Fruit fly (Drosophila melanogaster) whole organism, embryonic: ENCODE measurements around the gene CG4020.

Source experiments
- Adf1 ChIP-seq: fragments of 200-800 bp; sonication (Bioruptor generic); IDR thresholded peaks from 2 replicates; pipeline ENCODE4 v1.3.6; 2022; ENCODE audit warnings: missing biosample characterization, missing genetic modification characterization
- Bgb ChIP-seq: fragments of 200-800 bp; sonication (Bioruptor generic); IDR thresholded peaks from 2 replicates; pipeline ENCODE4 v1.3.6; 2022; ENCODE audit warnings: missing biosample characterization, missing genetic modification characterization; ENCODE audit not compliant: partially characterized antibody
- CG10321 ChIP-seq: fragments of 200-800 bp; sonication (Bioruptor generic); IDR thresholded peaks from 2 replicates; pipeline ENCODE4 v1.3.6; 2022; ENCODE audit warnings: missing biosample characterization, missing genetic modification characterization
- CG12236 ChIP-seq: fragments of 200-800 bp; sonication (Bioruptor generic); optimal IDR thresholded peaks from 2 replicates; lab custom pipeline; 2016; ENCODE audit warnings: missing biosample characterization, missing genetic modification characterization
- CG13296 ChIP-seq: fragments of 200-800 bp; sonication (Bioruptor generic); optimal IDR thresholded peaks from 3 replicates; lab custom pipeline; 2018; ENCODE audit warnings: missing biosample characterization, mild to moderate bottlenecking, missing genetic modification characterization
- CG16779 ChIP-seq: fragments of 200-800 bp; sonication (Bioruptor generic); IDR thresholded peaks from 2 replicates; pipeline ENCODE4 v1.3.6; 2022; ENCODE audit warnings: missing biosample characterization, missing genetic modification characterization
- CG17186 ChIP-seq: fragments of 200-800 bp; sonication (Bioruptor generic); optimal IDR thresholded peaks from 3 replicates; lab custom pipeline; 2017; ENCODE audit warnings: missing biosample characterization, missing genetic modification reagents, missing genetic modification characterization
- CG18599 ChIP-seq: fragments of 200-800 bp; sonication (Bioruptor generic); optimal IDR thresholded peaks from 3 replicates; lab custom pipeline; 2017; ENCODE audit warnings: missing biosample characterization, missing genetic modification characterization, mild to moderate bottlenecking, moderate library complexity, missing genetic modification reagents
- CG2678 ChIP-seq: fragments of 200-800 bp; sonication (Bioruptor generic); optimal IDR thresholded peaks from 3 replicates; lab custom pipeline; 2019; ENCODE audit warnings: missing biosample characterization, mild to moderate bottlenecking, missing genetic modification characterization, moderate library complexity
- CG4282 ChIP-seq: fragments of 200-800 bp; sonication (Bioruptor generic); optimal IDR thresholded peaks from 2 replicates; lab custom pipeline; 2016; ENCODE audit warnings: missing biosample characterization, missing genetic modification characterization
- CG4360 ChIP-seq: fragments of 200-800 bp; sonication (Bioruptor generic); IDR thresholded peaks from 2 replicates; pipeline ENCODE4 v1.3.6; 2022; ENCODE audit warnings: missing biosample characterization, missing genetic modification characterization
- CG6175 ChIP-seq: fragments of 200-800 bp; sonication (Bioruptor generic); IDR thresholded peaks from 3 replicates; pipeline ENCODE4 v1.3.6; 2022; ENCODE audit warnings: missing biosample characterization, missing genetic modification characterization
- CG6791 ChIP-seq: fragments of 200-800 bp; sonication (Bioruptor generic); IDR thresholded peaks from 3 replicates; pipeline ENCODE4 v1.3.6; 2022; ENCODE audit warnings: missing biosample characterization, missing genetic modification characterization; ENCODE audit not compliant: partially characterized antibody
- CG8290 ChIP-seq, 3 experiments: fragments of 200-800 bp; sonication (Bioruptor generic); optimal IDR thresholded peaks; 2 replicates each; lab custom pipeline; 2016 to 2019; ENCODE audit warnings: missing biosample characterization in 3 of 3, missing genetic modification characterization in 3 of 3, mild to moderate bottlenecking in 2 of 3, moderate library complexity in 1 of 3
- CG8765 ChIP-seq: fragments of 200-800 bp; sonication (Bioruptor generic); IDR thresholded peaks from 2 replicates; pipeline ENCODE4 v1.3.6; 2022; ENCODE audit warnings: missing biosample characterization, missing genetic modification characterization
- CG9609 ChIP-seq: fragments of 200-800 bp; sonication (Bioruptor generic); optimal IDR thresholded peaks from 3 replicates; lab custom pipeline; 2016; ENCODE audit warnings: missing biosample characterization, missing genetic modification characterization
- CG9876 ChIP-seq: fragments of 200-800 bp; sonication (Bioruptor generic); optimal IDR thresholded peaks from 2 replicates; lab custom pipeline; 2016; ENCODE audit warnings: missing biosample characterization, missing genetic modification characterization
- CTCF ChIP-seq: fragments of 200-800 bp; sonication (Bioruptor generic); optimal IDR thresholded peaks from 2 replicates; lab custom pipeline; 2017; ENCODE audit warnings: missing biosample characterization, mild to moderate bottlenecking, missing genetic modification characterization, moderate library complexity
- Dref ChIP-seq: fragments of 200-800 bp; sonication (Bioruptor generic); IDR thresholded peaks from 2 replicates; pipeline ENCODE4 v1.3.6; 2022; ENCODE audit warnings: missing biosample characterization, missing genetic modification characterization
- Eip74EF ChIP-seq, 2 experiments: fragments of 200-800 bp in 1 of 2; fragments of >200 bp in 1 of 2; sonication (Bioruptor generic) in 1 of 2; optimal IDR thresholded peaks; 2 replicates each; lab custom pipeline; 2017 to 2019; ENCODE audit warnings: missing biosample characterization in 2 of 2, missing genetic modification characterization in 2 of 2, mild to moderate bottlenecking in 1 of 2, moderate library complexity in 1 of 2
- H2.0 ChIP-seq: fragments of 200-800 bp; sonication (Bioruptor generic); IDR thresholded peaks from 2 replicates; pipeline ENCODE4 v1.3.6; 2022; ENCODE audit warnings: missing biosample characterization, missing genetic modification characterization
- Hr78 ChIP-seq, 2 experiments: fragments of 200-800 bp in 1 of 2; fragments of >200 bp in 1 of 2; sonication (Bioruptor generic) in 1 of 2; optimal IDR thresholded peaks; 2 replicates each; lab custom pipeline; 2017 to 2019; ENCODE audit warnings: missing biosample characterization in 2 of 2, missing genetic modification characterization in 2 of 2, mild to moderate bottlenecking in 1 of 2, moderate library complexity in 1 of 2
- MBD-R2 ChIP-seq: fragments of 200-800 bp; sonication (Bioruptor generic); IDR thresholded peaks from 2 replicates; pipeline ENCODE4 v1.3.6; 2022; ENCODE audit warnings: missing biosample characterization, missing genetic modification characterization
- MTF-1 ChIP-seq: fragments of 200-800 bp; sonication (Bioruptor generic); optimal IDR thresholded peaks from 2 replicates; lab custom pipeline; 2018; ENCODE audit warnings: missing biosample characterization, mild to moderate bottlenecking, missing genetic modification characterization, borderline replicate concordance
- Ravus ChIP-seq: fragments of 200-800 bp; sonication (Bioruptor generic); IDR thresholded peaks from 2 replicates; pipeline ENCODE4 v1.3.6; 2022; ENCODE audit warnings: missing biosample characterization, missing genetic modification characterization
- Stat92E ChIP-seq, 3 experiments: fragments of >200 bp in 2 of 3; fragments of 200-800 bp in 1 of 3; sonication (Bioruptor generic) in 1 of 3; optimal IDR thresholded peaks; 2 replicates each; lab custom pipeline; 2017 to 2019; ENCODE audit warnings: missing biosample characterization in 3 of 3, missing genetic modification characterization in 3 of 3, mild to moderate bottlenecking in 1 of 3, moderate library complexity in 1 of 3
- Usf ChIP-seq: fragments of 200-800 bp; sonication (Bioruptor generic); optimal IDR thresholded peaks from 2 replicates; lab custom pipeline; 2017; ENCODE audit warnings: missing genotype, missing biosample characterization, missing genetic modification characterization
- Xrp1 ChIP-seq: fragments of 200-800 bp; sonication (Bioruptor generic); IDR thresholded peaks from 2 replicates; pipeline ENCODE4 v1.3.6; 2022; ENCODE audit warnings: missing biosample characterization, missing genetic modification characterization
- ase ChIP-seq: fragments of 200-800 bp; sonication (Bioruptor generic); IDR thresholded peaks from 3 replicates; pipeline ENCODE4 v1.3.6; 2022; ENCODE audit warnings: missing biosample characterization, missing genetic modification characterization
- ci ChIP-seq: fragments of 200-800 bp; sonication (Bioruptor generic); IDR thresholded peaks from 3 replicates; pipeline ENCODE4 v1.3.6; 2022; ENCODE audit warnings: missing biosample characterization, missing genetic modification characterization
- crp ChIP-seq, 2 experiments: fragments of 200-800 bp; sonication (Bioruptor generic); optimal IDR thresholded peaks; 2 replicates in 1 of 2; 3 replicates in 1 of 2; lab custom pipeline; 2017; ENCODE audit warnings: missing biosample characterization in 2 of 2, missing genetic modification characterization in 2 of 2, mild to moderate bottlenecking in 1 of 2, moderate library complexity in 1 of 2
- cwo ChIP-seq: fragments of 200-800 bp; sonication (Bioruptor generic); optimal IDR thresholded peaks from 3 replicates; lab custom pipeline; 2017; ENCODE audit warnings: missing biosample characterization, missing genetic modification characterization, mild to moderate bottlenecking, moderate library complexity, missing genetic modification reagents
- dm ChIP-seq: fragments of 200-800 bp; sonication (Bioruptor generic); optimal IDR thresholded peaks from 3 replicates; lab custom pipeline; 2016; ENCODE audit warnings: missing biosample characterization, missing genetic modification characterization
- dmrt11E ChIP-seq: fragments of 200-800 bp; sonication (Bioruptor generic); optimal IDR thresholded peaks from 3 replicates; lab custom pipeline; 2018; ENCODE audit warnings: missing biosample characterization, mild to moderate bottlenecking, missing genetic modification characterization, moderate library complexity
- dpn ChIP-seq, 2 experiments: fragments of 200-800 bp; sonication (Bioruptor generic); optimal IDR thresholded peaks; 3 replicates each; lab custom pipeline; 2016; ENCODE audit warnings: missing biosample characterization in 2 of 2, missing genetic modification characterization in 2 of 2
- ham ChIP-seq: fragments of 200-800 bp; sonication (Bioruptor generic); IDR thresholded peaks from 2 replicates; pipeline ENCODE4 v1.3.6; 2022; ENCODE audit warnings: missing biosample characterization, missing genetic modification characterization
- hb ChIP-seq: fragments of 200-800 bp; sonication (Bioruptor generic); IDR thresholded peaks from 3 replicates; pipeline ENCODE4 v1.3.6; 2022; ENCODE audit warnings: missing biosample characterization, missing genetic modification characterization; ENCODE audit not compliant: partially characterized antibody
- knrl ChIP-seq: fragments of 200-800 bp; sonication (Bioruptor generic); IDR thresholded peaks from 3 replicates; pipeline ENCODE4 v1.3.6; 2022; ENCODE audit warnings: missing biosample characterization, missing genetic modification characterization; ENCODE audit not compliant: partially characterized antibody
- lmd ChIP-seq: fragments of 200-800 bp; sonication (Bioruptor generic); IDR thresholded peaks from 2 replicates; pipeline ENCODE4 v1.3.6; 2022; ENCODE audit warnings: missing biosample characterization, missing genetic modification characterization
- nom ChIP-seq: fragments of 200-800 bp; sonication (Bioruptor generic); optimal IDR thresholded peaks from 2 replicates; lab custom pipeline; 2017; ENCODE audit warnings: missing biosample characterization, missing genetic modification characterization, mild to moderate bottlenecking, moderate library complexity, missing genetic modification reagents
- pita ChIP-seq: fragments of 200-800 bp; sonication (Bioruptor generic); optimal IDR thresholded peaks from 2 replicates; lab custom pipeline; 2017; ENCODE audit warnings: missing biosample characterization, mild to moderate bottlenecking, missing genetic modification characterization
- pzg ChIP-seq: fragments of 200-800 bp; sonication (Bioruptor generic); optimal IDR thresholded peaks from 3 replicates; lab custom pipeline; 2018; ENCODE audit warnings: missing biosample characterization, mild to moderate bottlenecking, missing genetic modification characterization, moderate library complexity
- ranshi ChIP-seq: fragments of 200-800 bp; sonication (Bioruptor generic); IDR thresholded peaks from 2 replicates; pipeline ENCODE4 v1.3.6; 2022; ENCODE audit warnings: missing biosample characterization, missing genetic modification characterization
- scrt ChIP-seq: fragments of 200-800 bp; sonication (Bioruptor generic); optimal IDR thresholded peaks from 2 replicates; lab custom pipeline; 2018; ENCODE audit warnings: missing biosample characterization, mild to moderate bottlenecking, missing genetic modification characterization, moderate library complexity
- sd ChIP-seq: fragments of 200-800 bp; sonication (Bioruptor generic); optimal IDR thresholded peaks from 3 replicates; lab custom pipeline; 2018; ENCODE audit warnings: missing biosample characterization, mild to moderate bottlenecking, missing genetic modification characterization, moderate library complexity
- sens-2 ChIP-seq: fragments of 200-800 bp; sonication (Bioruptor generic); IDR thresholded peaks from 2 replicates; pipeline ENCODE4 v1.3.6; 2022; ENCODE audit warnings: missing biosample characterization, missing genetic modification characterization
- vnd ChIP-seq: fragments of 200-800 bp; sonication (Bioruptor generic); IDR thresholded peaks from 3 replicates; pipeline ENCODE4 v1.3.6; 2022; ENCODE audit warnings: missing biosample characterization, missing genetic modification characterization; ENCODE audit not compliant: partially characterized antibody
- vvl ChIP-seq: fragments of 200-800 bp; sonication (Bioruptor generic); IDR thresholded peaks from 2 replicates; pipeline ENCODE4 v1.3.6; 2022; ENCODE audit warnings: missing biosample characterization, missing genetic modification characterization

CG4020 gene

DNA sequence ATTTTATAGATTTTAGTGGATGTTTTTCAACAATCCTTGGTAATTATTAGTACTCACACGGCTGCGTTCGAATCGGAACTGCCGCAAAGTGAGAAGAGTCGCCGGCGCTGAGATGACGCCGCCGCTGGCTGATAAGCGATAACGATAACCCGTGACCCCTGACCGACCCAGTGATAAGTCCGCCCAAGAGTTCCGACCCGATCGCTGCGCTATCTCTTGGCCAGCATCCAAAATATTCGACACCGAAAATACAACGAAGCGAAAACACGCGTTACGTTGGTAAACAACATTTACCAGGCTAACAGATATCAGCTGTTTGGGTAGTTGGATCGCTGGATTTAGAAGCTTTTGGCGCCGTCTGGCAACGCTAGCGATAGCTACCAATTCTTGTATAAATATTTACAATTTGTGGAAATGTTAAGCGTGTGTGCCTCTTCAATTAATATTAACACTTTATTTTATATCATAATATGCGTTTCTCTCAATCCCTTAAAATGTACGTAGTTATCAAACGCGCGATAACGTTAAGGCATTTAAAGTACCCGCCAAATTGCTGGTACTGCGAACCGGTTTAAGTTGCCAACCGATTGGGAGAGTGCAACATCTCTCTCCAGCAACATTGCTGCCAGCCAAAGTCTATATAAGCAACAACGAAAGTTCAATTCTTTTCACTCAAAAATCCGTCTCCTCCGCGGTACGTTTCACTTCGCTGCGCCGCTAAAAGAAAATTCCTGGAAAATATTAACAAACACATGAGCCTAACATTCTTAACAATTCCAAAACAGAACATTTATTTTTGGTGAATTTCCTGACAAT is 11.2 kb downstream of the CG4020 start, which contains the start of the genes Shmt and CG3726 (continued):
- TF ChIP-seq nom (GFP tag; lab: Kevin White, UChicago) (peak; percentile 57), CG2678 (peak; percentile 10), CTCF (GFP tag; lab: Kevin White, UChicago) (peak; percentile 58), knrl (GFP tag; lab: Robert Waterston, UW) (no peak), cwo (GFP tag; lab: Kevin White, UChicago) (no peak), Stat92E (GFP tag; optimal IDR thresholded peaks at IDR 0.05; lab: Kevin White, UChicago) (peak in 1 of 3 experiments; percentile 36), CG12236 (GFP tag; lab: Kevin White, UChicago) (peak; percentile 26), crp (GFP tag; optimal IDR thresholded peaks at IDR 0.05; lab: Kevin White, UChicago) (peak; percentile 5 to 90), hb (GFP tag; lab: Robert Waterston, UW) (no peak), vvl (GFP tag; lab: Robert Waterston, UW) (0 out of 2 replicates have a peak, but pooled peaks have one; percentile 33), CG4282 (GFP tag; lab: Kevin White, UChicago) (no peak), Hr78 (GFP tag; optimal IDR thresholded peaks at IDR 0.05; lab: Kevin White, UChicago) (peak in 1 of 2 experiments; percentile 98), H2.0 (GFP tag; lab: Robert Waterston, UW) (no peak), Bgb (GFP tag; lab: Robert Waterston, UW) (peak; percentile 34; the same call in 1 of the 2 replicates), pzg (GFP tag; lab: Kevin White, UChicago) (peak; percentile 24), CG6791 (GFP tag; lab: Robert Waterston, UW) (0 out of 3 replicates have a peak, but pooled peaks have one; percentile 41), sens-2 (GFP tag; lab: Robert Waterston, UW) (no peak), CG8290 (GFP tag; optimal IDR thresholded peaks at IDR 0.05; lab: Kevin White, UChicago) (no peak), CG8290 (tag; optimal IDR thresholded peaks at IDR 0.05; lab: Kevin White, UChicago) (peak in 1 of 2 experiments; percentile 40), ase (GFP tag; lab: Robert Waterston, UW) (no peak), sd (tag; lab: Kevin White, UChicago) (peak; percentile 23), Adf1 (GFP tag; lab: Robert Waterston, UW) (no peak), MBD-R2 (peak; percentile 22), pita (peak; percentile 16), dmrt11E (tag; lab: Kevin White, UChicago) (no peak), CG8765 (GFP tag; lab: Robert Waterston, UW) (no peak), dpn (GFP tag; optimal IDR thresholded peaks at IDR 0.05; lab: Kevin White, UChicago) (no peak), scrt (GFP tag; lab: Kevin White, UChicago) (no peak), dm (GFP tag; lab: Kevin White, UChicago) (no peak), CG17186 (GFP tag; lab: Kevin White, UChicago) (no peak), Ravus (no peak), CG13296 (GFP tag; lab: Kevin White, UChicago) (peak; percentile 43), CG10321 (GFP tag; lab: Robert Waterston, UW) (no peak), Dref (GFP tag; lab: Robert Waterston, UW) (no peak), vnd (GFP tag; lab: Robert Waterston, UW) (no peak; the same call in 2 of the 3 replicates), ci (no peak), ham (no peak), CG18599 (GFP tag; lab: Kevin White, UChicago) (no peak), CG9876 (no peak), Eip74EF (GFP tag; optimal IDR thresholded peaks at IDR 0.05; lab: Kevin White, UChicago) (no peak), CG9609 (GFP tag; lab: Kevin White, UChicago) (no peak), MTF-1 (GFP tag; lab: Kevin White, UChicago) (no peak), Usf (GFP tag; lab: Kevin White, UChicago) (no peak), ranshi (GFP tag; lab: Robert Waterston, UW) (no peak), lmd (no peak), CG4360 (no peak), Xrp1 (no peak), CG6175 (GFP tag; lab: Robert Waterston, UW) (no peak), CG16779 (GFP tag; lab: Robert Waterston, UW) (no peak)
